Worm (Caenorhabditis elegans) whole organism, L4 larva: Measurements from ENCODE around the gene K08D8.11.

ENCODE experiments used
- jun-1 ChIP-seq: fragments of 150-350 bp; optimal IDR thresholded peaks from 2 replicates; lab custom pipeline; 2014; ENCODE audit warnings: missing biosample characterization, missing genetic modification reagents, missing genetic modification characterization
- lsy-2 ChIP-seq, 2 experiments: fragments of 150-350 bp in 1 of 2; sonication (generic microtip) in 1 of 2; optimal IDR thresholded peaks; 2 replicates each; lab custom pipeline; 2014 to 2017; ENCODE audit warnings: missing biosample characterization in 2 of 2, missing genetic modification characterization in 2 of 2
- mep-1 ChIP-seq: fragments of 150-350 bp; sonication (generic microtip); optimal IDR thresholded peaks from 3 replicates; lab custom pipeline; 2014; ENCODE audit warnings: missing biosample characterization, missing genetic modification characterization

DNA sequence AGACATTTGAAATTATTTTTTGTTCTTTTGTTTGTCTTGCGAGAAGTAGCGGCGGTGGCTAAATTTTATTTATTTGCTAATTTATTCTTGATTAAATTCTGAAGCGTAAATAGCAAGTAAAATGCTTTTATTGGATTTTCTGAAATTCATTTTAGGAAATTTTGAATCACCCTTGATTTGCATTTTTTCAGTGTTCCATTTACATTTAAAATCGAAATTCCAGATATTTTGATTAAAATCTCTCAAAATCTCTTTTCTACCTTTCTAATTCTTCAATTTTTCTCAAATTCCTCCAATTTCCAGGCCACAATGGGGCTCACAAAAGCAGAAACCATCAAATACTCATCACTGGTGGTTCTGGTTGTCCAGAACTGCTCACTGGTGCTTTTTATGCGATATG lies 39.8 kb upstream of the K08D8.11 start, which contains the start of gene nstp-5:
- TF ChIP-seq lsy-2 (tag; optimal IDR thresholded peaks at IDR 0.05; lab: Kevin White, UChicago) (no peak), mep-1 (no peak), jun-1 (no peak)
